ENCODE assay signal across 4 fruit fly cellular contexts in genomic region chr2L:7323005-7323404, dm6.
TF ChIP-seq lines count a peak whose summit lies in the region.

No protein-coding gene starts in this region.

- TF ChIP-seq CTCF in whole organism, embryonic (GFP tag; optimal IDR thresholded peaks at IDR 0.05; lab: Kevin White, UChicago), result no peak

TF ChIP-seq in whole organism, embryonic, 481 proteins besides CTCF, POLR2A, EP300 and RAD21:
- TF ChIP-seq bsh (GFP tag; optimal IDR thresholded peaks at IDR 0.05; lab: Kevin White, UChicago) (peak in 1 of 2 experiments; percentile 44), Atf3 (GFP tag; optimal IDR thresholded peaks at IDR 0.05; lab: Kevin White, UChicago) (no peak), Ets65A (GFP tag; lab: Kevin White, UChicago) (peak; percentile 2), nom (GFP tag; optimal IDR thresholded peaks at IDR 0.05; lab: Kevin White, UChicago) (peak; percentile 11)

TF ChIP-seq in whole organism, prepupa, 60 proteins besides CTCF, POLR2A, EP300 and RAD21 (continues in another document):
- TF ChIP-seq Ets21C (GFP tag; optimal IDR thresholded peaks at IDR 0.05; lab: Kevin White, UChicago), result no peak
- peak; percentile 45 for TF ChIP-seq CG1621 (tag; optimal IDR thresholded peaks at IDR 0.05; lab: Kevin White, UChicago)
- TF ChIP-seq CG15336 (GFP tag; IDR thresholded peaks at IDR 0.05; lab: Robert Waterston, UW), result no peak
- peak; percentile 17 for TF ChIP-seq CG16779 (tag; optimal IDR thresholded peaks at IDR 0.05; lab: Kevin White, UChicago)
- peak; percentile 66 for TF ChIP-seq CG10631 (GFP tag; optimal IDR thresholded peaks at IDR 0.05; lab: Kevin White, UChicago)
- TF ChIP-seq CG6276 (GFP tag; optimal IDR thresholded peaks at IDR 0.05; lab: Kevin White, UChicago), result no peak
- TF ChIP-seq Eip75B (GFP tag; optimal IDR thresholded peaks at IDR 0.05; lab: Kevin White, UChicago), result peak; percentile 62
- no peak for TF ChIP-seq cyc (GFP tag; optimal IDR thresholded peaks at IDR 0.05; lab: Kevin White, UChicago)
- TF ChIP-seq fd85E (GFP tag; optimal IDR thresholded peaks at IDR 0.05; lab: Kevin White, UChicago), result no peak
- no peak for TF ChIP-seq fkh (GFP tag; optimal IDR thresholded peaks at IDR 0.05; lab: Kevin White, UChicago)
- TF ChIP-seq spab (GFP tag; optimal IDR thresholded peaks at IDR 0.05; lab: Kevin White, UChicago), result peak; percentile 72
- no peak for TF ChIP-seq CG4318 (GFP tag; optimal IDR thresholded peaks at IDR 0.05; lab: Kevin White, UChicago)
- peak; percentile 34 for TF ChIP-seq Smox (GFP tag; optimal IDR thresholded peaks at IDR 0.05; lab: Kevin White, UChicago)
- peak; percentile 67 for TF ChIP-seq Sox14 (GFP tag; optimal IDR thresholded peaks at IDR 0.05; lab: Kevin White, UChicago)
- TF ChIP-seq Eip78C (GFP tag; lab: Kevin White, UChicago), result peak; percentile 81
- TF ChIP-seq Hr4 (GFP tag; optimal IDR thresholded peaks at IDR 0.05; lab: Kevin White, UChicago), result no peak
- peak; percentile 42 for TF ChIP-seq pdm3 (GFP tag; optimal IDR thresholded peaks at IDR 0.05; lab: Kevin White, UChicago)
- TF ChIP-seq CG3919 (GFP tag; optimal IDR thresholded peaks at IDR 0.05; lab: Kevin White, UChicago), result peak; percentile 51
- peak; percentile 30 for TF ChIP-seq CG8319 (GFP tag; optimal IDR thresholded peaks at IDR 0.05; lab: Kevin White, UChicago)
- peak; percentile 47 for TF ChIP-seq vri (GFP tag; optimal IDR thresholded peaks at IDR 0.05; lab: Kevin White, UChicago)
- TF ChIP-seq achi (GFP tag; optimal IDR thresholded peaks at IDR 0.05; lab: Kevin White, UChicago), result peak; percentile 62
- TF ChIP-seq CG11902 (GFP tag; optimal IDR thresholded peaks at IDR 0.05; lab: Kevin White, UChicago), result no peak
- TF ChIP-seq acj6 (GFP tag; optimal IDR thresholded peaks at IDR 0.05; lab: Kevin White, UChicago), result peak; percentile 35
- peak; percentile 5 for TF ChIP-seq CG7368 (GFP tag; optimal IDR thresholded peaks at IDR 0.05; lab: Kevin White, UChicago)
- no peak for TF ChIP-seq Eip93F (GFP tag; optimal IDR thresholded peaks at IDR 0.05; lab: Kevin White, UChicago)
- no peak for TF ChIP-seq Hr38 (GFP tag; optimal IDR thresholded peaks at IDR 0.05; lab: Kevin White, UChicago)
- peak; percentile 79 for TF ChIP-seq CG6163 (GFP tag; IDR thresholded peaks at IDR 0.05; lab: Robert Waterston, UW)
- TF ChIP-seq Ets96B (tag; optimal IDR thresholded peaks at IDR 0.05; lab: Kevin White, UChicago), result peak; percentile 84
- TF ChIP-seq CG6854 (GFP tag; optimal IDR thresholded peaks at IDR 0.05; lab: Kevin White, UChicago), result peak; percentile 22
- TF ChIP-seq CG9139 (GFP tag; optimal IDR thresholded peaks at IDR 0.05; lab: Kevin White, UChicago), result no peak

TF ChIP-seq in whole organism, pupa, 21 proteins besides CTCF, POLR2A, EP300 and RAD21:
- TF ChIP-seq CG8301 (tag; optimal IDR thresholded peaks at IDR 0.05; lab: Kevin White, UChicago) (peak; percentile 21), CG9948 (tag; optimal IDR thresholded peaks at IDR 0.05; lab: Kevin White, UChicago) (peak; percentile 65), Pif1A (GFP tag; optimal IDR thresholded peaks at IDR 0.05; lab: Kevin White, UChicago) (peak; percentile 64), CG13204 (GFP tag; optimal IDR thresholded peaks at IDR 0.05; lab: Kevin White, UChicago) (peak; percentile 35), CG32121 (GFP tag; IDR thresholded peaks at IDR 0.05; lab: Robert Waterston, UW) (no peak), rn (GFP tag; IDR thresholded peaks at IDR 0.05; lab: Robert Waterston, UW) (no peak), CG4496 (GFP tag; IDR thresholded peaks at IDR 0.05; lab: Robert Waterston, UW) (peak; percentile 67; the same call in 2 of the 3 replicates), Pif1B (GFP tag; optimal IDR thresholded peaks at IDR 0.05; lab: Kevin White, UChicago) (peak; percentile 54), CG12605 (GFP tag; IDR thresholded peaks at IDR 0.05; lab: Robert Waterston, UW) (no peak), CG17806 (tag; optimal IDR thresholded peaks at IDR 0.05; lab: Kevin White, UChicago) (peak; percentile 81), CG10348 (GFP tag; IDR thresholded peaks at IDR 0.05; lab: Robert Waterston, UW) (no peak), D1 (tag; optimal IDR thresholded peaks at IDR 0.05; lab: Kevin White, UChicago) (no peak), CG34367 (tag; optimal IDR thresholded peaks at IDR 0.05; lab: Kevin White, UChicago) (peak; percentile 69), CG14655 (GFP tag; optimal IDR thresholded peaks at IDR 0.05; lab: Kevin White, UChicago) (peak; percentile 58), Snoo (tag; optimal IDR thresholded peaks at IDR 0.05; lab: Kevin White, UChicago) (peak; percentile 31), EcR (GFP tag; optimal IDR thresholded peaks at IDR 0.05; lab: Kevin White, UChicago) (no peak), CG8159 (tag; optimal IDR thresholded peaks at IDR 0.05; lab: Kevin White, UChicago) (peak; percentile 84), fd96Ca (GFP tag; IDR thresholded peaks at IDR 0.05; lab: Robert Waterston, UW) (0 out of 3 replicates have a peak, but pooled peaks have one; percentile 33), gl (tag; optimal IDR thresholded peaks at IDR 0.05; lab: Kevin White, UChicago) (peak; percentile 37), CG15710 (tag; optimal IDR thresholded peaks at IDR 0.05; lab: Kevin White, UChicago) (peak; percentile 78), Ets98B (GFP tag; IDR thresholded peaks at IDR 0.05; lab: Robert Waterston, UW) (no peak)

TF ChIP-seq in whole organism, wandering third instar larva, 38 proteins besides CTCF, POLR2A, EP300 and RAD21:
- TF ChIP-seq Jra (GFP tag; optimal IDR thresholded peaks at IDR 0.05; lab: Kevin White, UChicago), result peak; percentile 45
- TF ChIP-seq dmrt93B (GFP tag; optimal IDR thresholded peaks at IDR 0.05; lab: Kevin White, UChicago), result peak; percentile 51
- no peak for TF ChIP-seq dsf (GFP tag; optimal IDR thresholded peaks at IDR 0.05; lab: Kevin White, UChicago; ENCODE audit: borderline replicate concordance)
- TF ChIP-seq N (GFP tag; optimal IDR thresholded peaks at IDR 0.05; lab: Kevin White, UChicago), result no peak
- TF ChIP-seq woc (GFP tag; optimal IDR thresholded peaks at IDR 0.05; lab: Kevin White, UChicago), result peak; percentile 22
- peak; percentile 42 for TF ChIP-seq brk (GFP tag; optimal IDR thresholded peaks at IDR 0.05; lab: Kevin White, UChicago)
- peak; percentile 79 for TF ChIP-seq OdsH (GFP tag; optimal IDR thresholded peaks at IDR 0.05; lab: Kevin White, UChicago)
- no peak for TF ChIP-seq Dfd (GFP tag; optimal IDR thresholded peaks at IDR 0.05; lab: Kevin White, UChicago)
- TF ChIP-seq lola (GFP tag; optimal IDR thresholded peaks at IDR 0.05; lab: Kevin White, UChicago), result no peak
- peak; percentile 37 for TF ChIP-seq rgr (GFP tag; optimal IDR thresholded peaks at IDR 0.05; lab: Kevin White, UChicago)
- no peak for TF ChIP-seq pan (optimal IDR thresholded peaks at IDR 0.05; lab: Kevin White, UChicago)
- TF ChIP-seq tai (GFP tag; optimal IDR thresholded peaks at IDR 0.05; lab: Kevin White, UChicago), result no peak
- TF ChIP-seq GATAd (GFP tag; optimal IDR thresholded peaks at IDR 0.05; lab: Kevin White, UChicago), result no peak
- no peak for TF ChIP-seq Rel (GFP tag; optimal IDR thresholded peaks at IDR 0.05; lab: Kevin White, UChicago)
- TF ChIP-seq Rel (tag; optimal IDR thresholded peaks at IDR 0.05; lab: Kevin White, UChicago), result no peak
- peak; percentile 53 for TF ChIP-seq br (GFP tag; optimal IDR thresholded peaks at IDR 0.05; lab: Kevin White, UChicago)
- TF ChIP-seq sage (GFP tag; optimal IDR thresholded peaks at IDR 0.05; lab: Kevin White, UChicago), result no peak
- TF ChIP-seq Vsx2 (GFP tag; optimal IDR thresholded peaks at IDR 0.05; lab: Kevin White, UChicago; ENCODE audit: partially characterized antibody), result no peak
- TF ChIP-seq Dif (GFP tag; optimal IDR thresholded peaks at IDR 0.05; lab: Kevin White, UChicago; ENCODE audit: partially characterized antibody), result no peak
- TF ChIP-seq usp (GFP tag; optimal IDR thresholded peaks at IDR 0.05; lab: Kevin White, UChicago), result no peak
- no peak for TF ChIP-seq CG32264 (GFP tag; optimal IDR thresholded peaks at IDR 0.05; lab: Kevin White, UChicago)
- no peak for TF ChIP-seq CrebA (GFP tag; optimal IDR thresholded peaks at IDR 0.05; lab: Kevin White, UChicago; ENCODE audit: borderline replicate concordance)
- TF ChIP-seq Sp1 (GFP tag; optimal IDR thresholded peaks at IDR 0.05; lab: Kevin White, UChicago), result peak; percentile 56
- TF ChIP-seq h (GFP tag; optimal IDR thresholded peaks at IDR 0.05; lab: Kevin White, UChicago), result peak; percentile 35
- TF ChIP-seq fru (GFP tag; optimal IDR thresholded peaks at IDR 0.05; lab: Kevin White, UChicago), result peak; percentile 73
- TF ChIP-seq psq (GFP tag; optimal IDR thresholded peaks at IDR 0.05; lab: Kevin White, UChicago), result peak; percentile 48
- TF ChIP-seq sv (GFP tag; optimal IDR thresholded peaks at IDR 0.05; lab: Kevin White, UChicago), result no peak
- peak in 1 of 2 experiments; percentile 78 for TF ChIP-seq foxo (GFP tag; optimal IDR thresholded peaks at IDR 0.05; lab: Kevin White, UChicago)
- peak; percentile 70 for TF ChIP-seq ey (GFP tag; optimal IDR thresholded peaks at IDR 0.05; lab: Kevin White, UChicago)
- TF ChIP-seq HLH106 (tag; optimal IDR thresholded peaks at IDR 0.05; lab: Kevin White, UChicago), result peak; percentile 71
- TF ChIP-seq jim (GFP tag; optimal IDR thresholded peaks at IDR 0.05; lab: Kevin White, UChicago), result no peak
- peak; percentile 66 for TF ChIP-seq Hnf4 (GFP tag; optimal IDR thresholded peaks at IDR 0.05; lab: Kevin White, UChicago)
- TF ChIP-seq Myc (optimal IDR thresholded peaks at IDR 0.05; lab: Kevin White, UChicago), result no peak

Comparison
In these comparisons a context has a peak if more than half of its experiments do, and no peak if none do; other contexts are left out.
1. Of the 7 proteins assayed by ChIP-seq in both whole organism, embryonic and whole organism, prepupa: peak only in whole organism, embryonic: none; only in whole organism, prepupa: CG16779, CG6854, Gug, Hr39 and Sox102F; in both: none; in neither: 2.